Fruit fly (Drosophila melanogaster) whole organism, wandering third instar larva: Measurements from ENCODE around the gene Cyp4ac2.

Experiments used
- Abd-B ChIP-seq: fragments of >200 bp; optimal IDR thresholded peaks from 2 replicates; lab custom pipeline; 2017; ENCODE audit warnings: missing biosample characterization, missing genetic modification characterization
- CG32264 ChIP-seq: fragments of 200-800 bp; sonication (Bioruptor generic); optimal IDR thresholded peaks from 2 replicates; lab custom pipeline; 2016; ENCODE audit warnings: missing biosample characterization, missing genetic modification characterization
- CG9705 ChIP-seq: fragments of 200-800 bp; sonication (Bioruptor generic); optimal IDR thresholded peaks from 2 replicates; lab custom pipeline; 2018; ENCODE audit warnings: missing biosample characterization, mild to moderate bottlenecking, missing genetic modification characterization
- CrebA ChIP-seq: fragments of 200-800 bp; sonication (Bioruptor generic); optimal IDR thresholded peaks from 2 replicates; lab custom pipeline; 2016; ENCODE audit warnings: missing biosample characterization, mild to moderate bottlenecking, missing genetic modification characterization, borderline replicate concordance
- Dif ChIP-seq: fragments of 200-275, 200-300 bp; sonication (Bioruptor generic); optimal IDR thresholded peaks from 2 replicates; lab custom pipeline; 2018; ENCODE audit warnings: missing biosample characterization, missing genetic modification characterization; ENCODE audit not compliant: partially characterized antibody
- GATAd ChIP-seq: sonication (Bioruptor generic); optimal IDR thresholded peaks from 2 replicates; lab custom pipeline; 2016; ENCODE audit warnings: missing biosample characterization, missing genetic modification characterization
- HLH106 ChIP-seq: fragments of 200-800 bp; optimal IDR thresholded peaks from 3 replicates; lab custom pipeline; 2019; ENCODE audit warnings: missing biosample characterization, mild to moderate bottlenecking, missing genetic modification characterization, moderate library complexity
- Hr83 ChIP-seq: fragments of 200-300 bp; sonication (Bioruptor generic); optimal IDR thresholded peaks from 2 replicates; lab custom pipeline; 2016; ENCODE audit warnings: missing biosample characterization, mild to moderate bottlenecking, missing genetic modification characterization, moderate library complexity; ENCODE audit not compliant: poor library complexity, severe bottlenecking
- Jra ChIP-seq: sonication (Bioruptor generic); optimal IDR thresholded peaks from 2 replicates; lab custom pipeline; 2016; ENCODE audit warnings: missing biosample characterization, missing genetic modification characterization
- Mio ChIP-seq: sonication (Bioruptor generic); optimal IDR thresholded peaks from 2 replicates; lab custom pipeline; 2016; ENCODE audit warnings: missing biosample characterization, missing genetic modification characterization
- Myc ChIP-seq: fragments of >200 bp; optimal IDR thresholded peaks from 2 replicates; lab custom pipeline; 2017
- N ChIP-seq: fragments of >200 bp; optimal IDR thresholded peaks from 2 replicates; lab custom pipeline; 2018; ENCODE audit warnings: missing biosample characterization, missing external identifiers, missing genetic modification characterization
- Rel ChIP-seq, 2 experiments: fragments of 200-800 bp; sonication (Bioruptor generic) in 1 of 2; optimal IDR thresholded peaks; 2 replicates in 1 of 2; 3 replicates in 1 of 2; lab custom pipeline; 2016 to 2019; ENCODE audit warnings: mild to moderate bottlenecking in 2 of 2, missing biosample characterization in 2 of 2, missing genetic modification characterization in 2 of 2, moderate library complexity in 1 of 2
- Sp1 ChIP-seq: fragments of 200-800 bp; sonication (Bioruptor generic); optimal IDR thresholded peaks from 3 replicates; lab custom pipeline; 2019; ENCODE audit warnings: missing biosample characterization, mild to moderate bottlenecking, missing genetic modification characterization, moderate library complexity
- Vsx2 ChIP-seq: fragments of 200-300, 225-300 bp; sonication (Bioruptor generic); optimal IDR thresholded peaks from 2 replicates; lab custom pipeline; 2018; ENCODE audit warnings: missing biosample characterization, missing genetic modification characterization; ENCODE audit not compliant: partially characterized antibody
- br ChIP-seq: fragments of 200-800 bp; sonication (Bioruptor generic); optimal IDR thresholded peaks from 2 replicates; lab custom pipeline; 2016; ENCODE audit warnings: missing biosample characterization, missing genetic modification characterization
- brk ChIP-seq: fragments of 200-800 bp; sonication (Bioruptor generic); optimal IDR thresholded peaks from 2 replicates; lab custom pipeline; 2016; ENCODE audit warnings: missing biosample characterization, mild to moderate bottlenecking, missing genetic modification characterization
- dl ChIP-seq, 2 experiments: fragments of 175-275, 200-275 bp in 1 of 2; fragments of 200-275 bp in 1 of 2; sonication (Bioruptor generic); optimal IDR thresholded peaks; lab custom pipeline; 2018; ENCODE audit warnings: mild to moderate bottlenecking in 2 of 2, missing biosample characterization in 2 of 2, missing genetic modification characterization in 2 of 2, moderate library complexity in 2 of 2; ENCODE audit not compliant: partially characterized antibody in 2 of 2, insufficient read depth in 1 of 2
- dmrt93B ChIP-seq: fragments of 200-800 bp; sonication (Bioruptor generic); optimal IDR thresholded peaks from 2 replicates; lab custom pipeline; 2018; ENCODE audit warnings: missing biosample characterization, mild to moderate bottlenecking, missing genetic modification characterization
- dsf ChIP-seq: sonication (Bioruptor generic); optimal IDR thresholded peaks from 2 replicates; lab custom pipeline; 2016; ENCODE audit warnings: missing biosample characterization, missing genetic modification characterization, borderline replicate concordance
- ey ChIP-seq: fragments of 200-800 bp; sonication (Bioruptor generic); optimal IDR thresholded peaks from 2 replicates; lab custom pipeline; 2016; ENCODE audit warnings: missing biosample characterization, missing genetic modification characterization
- foxo ChIP-seq, 2 experiments: fragments of 200-800 bp; sonication (Bioruptor generic); optimal IDR thresholded peaks; 2 replicates in 1 of 2; 3 replicates in 1 of 2; lab custom pipeline; 2016 to 2017; ENCODE audit warnings: missing biosample characterization in 2 of 2, missing genetic modification characterization in 2 of 2
- fru ChIP-seq: fragments of 200-800 bp; sonication (Bioruptor generic); optimal IDR thresholded peaks from 3 replicates; lab custom pipeline; 2016; ENCODE audit warnings: missing biosample characterization, mild to moderate bottlenecking, missing genetic modification characterization
- h ChIP-seq: fragments of 200-800 bp; sonication (Bioruptor generic); optimal IDR thresholded peaks from 3 replicates; lab custom pipeline; 2016; ENCODE audit warnings: missing biosample characterization, mild to moderate bottlenecking, missing genetic modification characterization
- jim ChIP-seq: fragments of 175-275, 200-325 bp; sonication (Bioruptor generic); optimal IDR thresholded peaks from 2 replicates; lab custom pipeline; 2016; ENCODE audit warnings: missing biosample characterization, mild to moderate bottlenecking, missing genetic modification characterization
- lola ChIP-seq: fragments of >200 bp; optimal IDR thresholded peaks from 2 replicates; lab custom pipeline; 2017; ENCODE audit warnings: missing biosample characterization, missing genetic modification characterization
- pan ChIP-seq: fragments of >200 bp; optimal IDR thresholded peaks from 2 replicates; lab custom pipeline; 2017
- psq ChIP-seq: fragments of 200-800 bp; sonication (Bioruptor generic); optimal IDR thresholded peaks from 3 replicates; lab custom pipeline; 2017; ENCODE audit warnings: missing biosample characterization, mild to moderate bottlenecking, missing genetic modification characterization, moderate library complexity
- rgr ChIP-seq: fragments of 200-800 bp; sonication (Bioruptor generic); optimal IDR thresholded peaks from 3 replicates; lab custom pipeline; 2016; ENCODE audit warnings: missing biosample characterization, mild to moderate bottlenecking, missing genetic modification characterization
- sv ChIP-seq: fragments of 200-800 bp; sonication (Bioruptor generic); optimal IDR thresholded peaks from 3 replicates; lab custom pipeline; 2016; ENCODE audit warnings: missing biosample characterization, missing genetic modification characterization
- usp ChIP-seq: fragments of >200 bp; optimal IDR thresholded peaks from 2 replicates; lab custom pipeline; 2017; ENCODE audit warnings: missing biosample characterization, missing genetic modification characterization
- woc ChIP-seq: sonication (Bioruptor generic); optimal IDR thresholded peaks from 2 replicates; lab custom pipeline; 2016; ENCODE audit warnings: missing biosample characterization, mild to moderate bottlenecking, missing genetic modification characterization

The Cyp4ac2 gene

DNA sequence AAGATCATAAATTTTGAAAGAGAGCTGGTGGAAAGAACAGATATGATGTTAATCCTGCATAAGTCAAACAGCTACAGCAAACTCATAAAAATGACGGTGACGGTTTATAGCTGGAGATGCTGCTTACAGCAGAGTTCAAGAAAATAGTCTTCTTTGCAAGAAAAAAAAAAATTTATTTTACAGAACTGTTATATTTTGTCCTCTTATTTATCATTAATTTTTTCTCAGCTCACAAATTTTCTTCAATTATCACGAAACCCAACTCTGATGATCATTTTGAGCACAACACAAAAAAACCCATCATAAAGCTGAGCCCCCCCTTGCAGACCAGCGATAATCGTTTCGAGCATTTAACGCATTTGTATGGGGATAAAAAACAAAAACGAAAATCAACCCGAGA lies 34.8 kb upstream of the Cyp4ac2 start (continued):
- TF ChIP-seq Dif (GFP tag; lab: Kevin White, UChicago) (no peak), GATAd (GFP tag; lab: Kevin White, UChicago) (no peak), dl (GFP tag; optimal IDR thresholded peaks at IDR 0.05; lab: Kevin White, UChicago; ENCODE audit: insufficient read depth in 1 of 2, partially characterized antibody in 2 of 2) (no peak), ey (GFP tag; lab: Kevin White, UChicago) (peak; percentile 43), lola (no peak)

- TF ChIP-seq rgr (GFP tag; lab: Kevin White, UChicago): no peak
- TF ChIP-seq HLH106 (tag; lab: Kevin White, UChicago): no peak
- TF ChIP-seq h: no peak
- no peak for TF ChIP-seq Jra (GFP tag; lab: Kevin White, UChicago)
- no peak for TF ChIP-seq Mio (GFP tag; lab: Kevin White, UChicago)
- TF ChIP-seq pan (lab: Kevin White, UChicago): no peak
Observed at dm6 chr2L:5232175-5232574, 34.0 kb upstream of the Cyp4ac2 start.

DNA sequence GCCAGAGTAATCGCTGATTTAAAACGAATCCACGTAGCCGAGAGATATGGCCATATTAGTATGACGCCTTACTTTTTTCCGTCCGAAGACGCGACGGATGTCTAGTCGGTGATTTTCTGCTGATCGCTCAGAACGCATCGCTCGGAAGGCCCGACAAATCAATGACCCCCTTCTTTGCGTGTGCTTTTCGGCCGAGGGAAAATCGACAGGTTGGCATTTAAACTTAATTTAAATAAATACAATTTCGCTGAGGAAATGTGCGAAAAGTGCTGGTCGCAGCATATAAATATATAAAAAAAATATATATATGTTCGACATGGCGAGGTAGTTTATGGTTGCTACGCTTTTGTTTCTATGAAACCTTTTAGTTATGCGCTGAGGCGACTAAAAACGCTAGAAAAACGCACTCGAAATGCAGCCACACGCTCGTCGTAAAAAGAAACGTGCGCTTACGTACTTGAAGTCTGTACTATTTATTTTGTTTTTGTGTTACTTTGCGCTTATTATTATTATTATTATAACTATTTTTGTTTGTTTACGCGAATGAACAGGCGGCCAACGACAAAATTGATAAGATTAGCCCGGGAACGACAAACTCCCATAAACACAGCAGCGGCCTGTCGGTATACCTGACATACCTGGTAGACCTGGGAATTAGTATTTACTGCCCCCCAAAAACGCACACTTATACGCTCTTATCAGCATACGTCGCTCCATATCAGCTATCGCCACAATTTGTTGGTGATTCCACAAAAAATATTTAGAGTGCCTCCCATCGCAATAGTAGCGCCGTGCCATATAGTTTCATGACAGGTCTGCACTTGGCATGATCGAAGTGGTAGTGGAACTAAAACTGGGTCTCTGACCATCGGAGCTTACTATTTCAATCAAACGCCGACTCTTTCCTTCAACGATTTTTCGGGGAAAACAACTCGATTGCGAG lies 33.0 kb upstream of the Cyp4ac2 start:
- TF ChIP-seq dmrt93B (GFP tag; lab: Kevin White, UChicago): no peak
- TF ChIP-seq Vsx2 (GFP tag; lab: Kevin White, UChicago): no peak
- no peak for TF ChIP-seq Abd-B (GFP tag; lab: Kevin White, UChicago)
- TF ChIP-seq Rel (GFP tag; optimal IDR thresholded peaks at IDR 0.05; lab: Kevin White, UChicago): no peak
- TF ChIP-seq Rel (tag; optimal IDR thresholded peaks at IDR 0.05; lab: Kevin White, UChicago): peak; percentile 92
- TF ChIP-seq fru: no peak
- no peak for TF ChIP-seq woc
- TF ChIP-seq usp: no peak
- no peak for TF ChIP-seq foxo (GFP tag; optimal IDR thresholded peaks at IDR 0.05; lab: Kevin White, UChicago)
- TF ChIP-seq dl (GFP tag; optimal IDR thresholded peaks at IDR 0.05; lab: Kevin White, UChicago; ENCODE audit: insufficient read depth in 1 of 2, partially characterized antibody in 2 of 2): no peak
- no peak for TF ChIP-seq sv (GFP tag; lab: Kevin White, UChicago)
- TF ChIP-seq Jra (GFP tag; lab: Kevin White, UChicago): no peak
- TF ChIP-seq CG9705 (GFP tag; lab: Kevin White, UChicago): no peak
- TF ChIP-seq CrebA (GFP tag; lab: Kevin White, UChicago): peak; percentile 48

DNA sequence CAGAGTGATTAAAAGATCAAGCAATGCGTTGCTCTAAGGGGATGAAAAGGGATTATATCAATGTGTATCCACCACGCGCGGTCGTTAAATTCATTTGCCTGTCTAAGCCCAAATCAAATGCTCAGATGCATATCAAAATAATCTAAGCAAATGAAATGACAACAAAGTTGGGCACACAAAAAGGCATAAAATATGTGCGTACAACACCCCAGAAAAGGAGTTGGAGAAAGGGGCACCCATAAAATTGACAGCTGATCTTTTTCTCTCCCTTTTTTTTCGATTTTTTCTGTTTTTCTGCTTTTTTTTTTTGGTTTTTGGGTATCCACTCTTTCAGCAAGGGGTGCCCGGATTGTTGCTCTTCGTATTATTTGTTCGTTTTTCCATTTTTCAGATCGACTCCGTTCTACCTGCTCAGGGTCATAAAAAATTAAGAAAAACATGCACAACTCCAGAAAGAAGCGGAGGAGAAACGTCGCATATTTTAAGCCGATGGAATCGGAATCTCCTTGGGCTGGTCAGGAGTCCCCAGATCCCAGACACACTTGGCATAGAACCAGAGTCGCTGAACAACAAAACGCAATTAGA lies 31.4 kb upstream of the Cyp4ac2 start:
- TF ChIP-seq Hr83 (GFP tag; lab: Kevin White, UChicago) (no peak), Myc (lab: Kevin White, UChicago) (no peak), foxo (GFP tag; optimal IDR thresholded peaks at IDR 0.05; lab: Kevin White, UChicago) (no peak), N (GFP tag; lab: Kevin White, UChicago) (no peak), brk (GFP tag; lab: Kevin White, UChicago) (no peak), CG32264 (GFP tag; lab: Kevin White, UChicago) (no peak), Abd-B (GFP tag; lab: Kevin White, UChicago) (no peak), Jra (GFP tag; lab: Kevin White, UChicago) (no peak)

- TF ChIP-seq jim (GFP tag; lab: Kevin White, UChicago) (no peak), br (peak; percentile 36), Sp1 (GFP tag; lab: Kevin White, UChicago) (no peak), pan (lab: Kevin White, UChicago) (no peak), CG32264 (GFP tag; lab: Kevin White, UChicago) (no peak), Rel (GFP tag; optimal IDR thresholded peaks at IDR 0.05; lab: Kevin White, UChicago) (no peak), Rel (tag; optimal IDR thresholded peaks at IDR 0.05; lab: Kevin White, UChicago) (no peak), CrebA (GFP tag; lab: Kevin White, UChicago) (peak; percentile 17), psq (GFP tag; lab: Kevin White, UChicago) (peak; percentile 35), dsf (GFP tag; lab: Kevin White, UChicago) (no peak), woc (no peak)
Observed at dm6 chr2L:5236346-5236809, 29.8 kb upstream of the Cyp4ac2 start.
